Fruit fly (Drosophila melanogaster): ENCODE measurements around the gene fmt.

fmt gene

DNA sequence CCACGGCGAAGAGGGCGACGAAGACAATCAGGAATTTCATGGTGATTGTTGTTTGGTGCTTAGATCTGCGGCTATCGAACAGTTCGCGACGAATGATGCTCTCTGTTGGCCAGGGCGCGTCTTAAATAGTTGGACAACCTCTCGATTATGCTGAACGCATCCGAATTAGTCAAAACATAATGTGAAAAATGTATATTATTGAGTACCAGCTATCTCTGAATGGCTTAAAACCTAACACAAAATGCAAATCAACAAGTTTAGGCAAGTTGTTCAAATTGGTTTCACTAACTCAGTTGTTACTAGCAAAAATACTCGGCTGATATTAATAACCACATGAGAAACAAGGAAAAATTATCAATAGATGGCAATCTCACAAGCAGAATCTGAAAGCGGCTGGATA is 38.5 kb downstream of the fmt start, which contains the start of gene Lcp65Ag1:
TSS of gene Lcp65Ag1 (minus strand) at position 101 of the 400 bp plus-strand sequence.
- TF ChIP-seq acj6 (GFP tag; optimal IDR thresholded peaks at IDR 0.05) (no peak), CG16779 (tag; optimal IDR thresholded peaks at IDR 0.05) (no peak), esn (GFP tag; optimal IDR thresholded peaks at IDR 0.05) (no peak), Gug (GFP tag; IDR thresholded peaks at IDR 0.05) (no peak), Blimp-1 (GFP tag; optimal IDR thresholded peaks at IDR 0.05) (no peak), CG11762 (GFP tag; optimal IDR thresholded peaks at IDR 0.05; ENCODE audit: insufficient read depth) (no peak), lz (GFP tag; optimal IDR thresholded peaks at IDR 0.05) (no peak), cyc (GFP tag; optimal IDR thresholded peaks at IDR 0.05) (no peak), dsx (GFP tag; optimal IDR thresholded peaks at IDR 0.05; ENCODE audit: poor library complexity, severe bottlenecking) (no peak), OdsH (GFP tag; optimal IDR thresholded peaks at IDR 0.05) (no peak), CG6792 (GFP tag; optimal IDR thresholded peaks at IDR 0.05) (no peak), CG34406 (GFP tag; optimal IDR thresholded peaks at IDR 0.05) (no peak), Lpt (GFP tag; optimal IDR thresholded peaks at IDR 0.05) (no peak), Sox102F (GFP tag; optimal IDR thresholded peaks at IDR 0.05) (no peak), CG11902 (GFP tag; optimal IDR thresholded peaks at IDR 0.05) (no peak)

DNA sequence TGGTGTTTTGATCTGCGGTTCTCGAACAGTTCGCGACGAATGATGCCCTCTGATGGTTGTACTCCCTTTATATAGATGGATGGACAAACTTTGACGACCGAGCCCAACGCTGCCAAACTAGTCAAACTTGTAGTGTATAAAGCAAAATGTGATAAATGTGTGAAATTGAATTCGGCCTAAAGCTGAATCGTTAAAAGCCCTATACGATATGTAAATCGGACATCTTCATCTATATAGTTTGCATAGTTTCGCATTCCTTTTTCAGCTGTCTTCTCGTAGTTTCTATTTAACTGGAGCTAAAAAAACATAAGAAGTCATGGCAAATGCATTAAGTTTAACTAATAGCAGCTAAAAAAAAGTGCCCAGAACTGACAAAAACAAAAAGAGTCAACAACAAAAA is 40.1 kb downstream of the fmt start, which contains the start of gene Lcp65Ag2:
TSS of gene Lcp65Ag2 (minus strand) at position 48 of the 400 bp plus-strand sequence.
- TF ChIP-seq Sox14 (GFP tag; optimal IDR thresholded peaks at IDR 0.05), result no peak
- no peak for TF ChIP-seq Sox102F (GFP tag; optimal IDR thresholded peaks at IDR 0.05)
- TF ChIP-seq CG1621 (tag; optimal IDR thresholded peaks at IDR 0.05), result no peak
- TF ChIP-seq CG31627 (GFP tag; optimal IDR thresholded peaks at IDR 0.05), result no peak
- TF ChIP-seq Hr4 (GFP tag; optimal IDR thresholded peaks at IDR 0.05), result no peak
- no peak for TF ChIP-seq CG6792 (GFP tag; optimal IDR thresholded peaks at IDR 0.05)
- TF ChIP-seq CG3032 (tag; optimal IDR thresholded peaks at IDR 0.05), result no peak
- TF ChIP-seq Eip75B (GFP tag; optimal IDR thresholded peaks at IDR 0.05), result no peak
- TF ChIP-seq dac (GFP tag; optimal IDR thresholded peaks at IDR 0.05), result no peak
- TF ChIP-seq acj6 (GFP tag; optimal IDR thresholded peaks at IDR 0.05), result no peak
- no peak for TF ChIP-seq ss (GFP tag; optimal IDR thresholded peaks at IDR 0.05)
- no peak for TF ChIP-seq CG8319 (GFP tag; optimal IDR thresholded peaks at IDR 0.05)
- no peak for TF ChIP-seq CG7368 (GFP tag; optimal IDR thresholded peaks at IDR 0.05)
- no peak for TF ChIP-seq topi (GFP tag; optimal IDR thresholded peaks at IDR 0.05)
- no peak for TF ChIP-seq Eip93F (GFP tag; optimal IDR thresholded peaks at IDR 0.05)
- TF ChIP-seq OdsH (GFP tag; optimal IDR thresholded peaks at IDR 0.05), result no peak
- no peak for TF ChIP-seq esn (GFP tag; optimal IDR thresholded peaks at IDR 0.05)
- no peak for TF ChIP-seq CG10669 (GFP tag; optimal IDR thresholded peaks at IDR 0.05)
- TF ChIP-seq salr (GFP tag; optimal IDR thresholded peaks at IDR 0.05), result no peak

DNA sequence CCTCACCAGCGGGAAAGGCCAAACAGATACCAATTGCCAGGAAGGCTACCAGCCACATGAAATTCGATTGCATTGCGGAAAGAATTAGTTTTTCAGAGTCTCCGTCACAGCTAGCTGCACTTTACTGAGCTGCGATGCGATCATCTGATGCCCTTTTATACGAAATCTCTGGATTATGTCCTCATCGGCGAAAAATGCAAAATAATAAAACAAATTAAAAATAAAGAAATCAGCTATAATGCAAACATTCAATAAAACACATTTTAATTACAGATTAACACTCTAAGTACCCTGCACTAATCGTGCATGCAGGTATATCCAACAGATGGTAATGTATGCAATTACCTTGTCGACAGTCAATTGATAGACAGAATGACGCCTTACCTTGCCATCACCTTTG is 41.7 kb downstream of the fmt start, which contains the start of gene Cpr65Au:
TSS of gene Cpr65Au (minus strand) at position 101 of the 400 bp plus-strand sequence.
- TF ChIP-seq CG6808 (GFP tag; optimal IDR thresholded peaks at IDR 0.05) (no peak), cyc (GFP tag; optimal IDR thresholded peaks at IDR 0.05) (no peak), CG8632 (GFP tag; optimal IDR thresholded peaks at IDR 0.05) (no peak), CG32006 (GFP tag; optimal IDR thresholded peaks at IDR 0.05) (no peak), OdsH (GFP tag; optimal IDR thresholded peaks at IDR 0.05) (no peak)

DNA sequence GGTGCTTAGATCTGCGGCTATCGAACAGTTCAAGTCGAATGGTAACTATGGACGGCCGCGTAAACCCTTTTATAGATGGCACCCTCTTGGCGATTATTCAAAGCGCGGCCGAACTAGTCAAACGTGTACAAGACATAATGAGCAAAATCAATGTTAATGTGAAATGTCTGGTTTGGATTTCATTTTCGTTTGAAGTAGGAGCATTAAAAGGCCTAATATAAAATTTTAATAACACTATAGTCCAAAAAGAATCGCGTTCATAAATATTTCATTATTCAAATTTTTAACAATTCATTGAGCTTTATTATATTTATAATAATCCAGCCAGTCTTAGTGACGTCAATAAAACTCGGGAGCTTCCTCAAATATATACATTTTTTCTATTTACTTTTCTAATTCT is 42.7 kb downstream of the fmt start, which contains the start of gene Lcp65Ag3:
TSS of gene Lcp65Ag3 (minus strand) at position 46 of the 400 bp plus-strand sequence.
- no peak for TF ChIP-seq Sox14 (GFP tag; optimal IDR thresholded peaks at IDR 0.05)
- no peak for TF ChIP-seq CG10631 (GFP tag; optimal IDR thresholded peaks at IDR 0.05)
- TF ChIP-seq pdm3 (GFP tag; optimal IDR thresholded peaks at IDR 0.05), result no peak
- TF ChIP-seq CG8319 (GFP tag; optimal IDR thresholded peaks at IDR 0.05), result no peak
- TF ChIP-seq CG8119 (GFP tag; IDR thresholded peaks at IDR 0.05), result no peak
- no peak for TF ChIP-seq CG9139 (GFP tag; optimal IDR thresholded peaks at IDR 0.05)
- TF ChIP-seq fd59A (GFP tag; optimal IDR thresholded peaks at IDR 0.05), result no peak
- no peak for TF ChIP-seq CG8632 (GFP tag; optimal IDR thresholded peaks at IDR 0.05)
- TF ChIP-seq svp (GFP tag), result no peak
- TF ChIP-seq Hr38 (GFP tag; optimal IDR thresholded peaks at IDR 0.05), result no peak

Measured in whole organism, prepupa.